Worm (Caenorhabditis elegans) whole organism, late embryonic: Measurements from ENCODE around the gene B0336.13.

Experiments used
- elt-4 ChIP-seq: sonication (generic microtip); optimal IDR thresholded peaks from 2 replicates; lab custom pipeline; 2016; ENCODE audit warnings: missing genetic modification characterization, missing compliant biosample characterization
- hlh-13 ChIP-seq: fragments of 200-800 bp; sonication (Bioruptor generic); optimal IDR thresholded peaks from 2 replicates; lab custom pipeline; 2018; ENCODE audit warnings: mild to moderate bottlenecking, missing genetic modification characterization, missing compliant biosample characterization
- pqm-1 ChIP-seq: sonication (generic microtip); optimal IDR thresholded peaks from 2 replicates; lab custom pipeline; 2016; ENCODE audit warnings: missing genetic modification characterization, missing compliant biosample characterization
- unc-42 ChIP-seq: sonication (generic microtip); optimal IDR thresholded peaks from 2 replicates; lab custom pipeline; 2016; ENCODE audit warnings: missing genotype, missing genetic modification characterization, missing compliant biosample characterization

ce11 chrIII:5691826-5692225, 2.0 kb upstream of the B0336.13 start:
- TF ChIP-seq unc-42 (tag; lab: Kevin White, UChicago), result no peak
- no peak for TF ChIP-seq pqm-1 (tag; lab: Kevin White, UChicago)
- no peak for TF ChIP-seq elt-4
- no peak for TF ChIP-seq hlh-13 (GFP tag; lab: Kevin White, UChicago)
